Worm (Caenorhabditis elegans) whole organism, L2 larva: ENCODE results near the gene F42A10.5.

Source experiments
- C34F6.9 ChIP-seq: fragments of 150-350 bp; optimal IDR thresholded peaks from 2 replicates; lab custom pipeline; 2014; ENCODE audit warnings: missing biosample characterization, missing genetic modification characterization
- F13H6.1 ChIP-seq: sonication (generic microtip); optimal IDR thresholded peaks from 2 replicates; lab custom pipeline; 2016; ENCODE audit warnings: missing genetic modification characterization, missing compliant biosample characterization
- R02D3.7 ChIP-seq: fragments of 150-350 bp; optimal IDR thresholded peaks from 2 replicates; lab custom pipeline; 2014; ENCODE audit warnings: missing biosample characterization, missing genetic modification characterization
- Y55F3AM.14 ChIP-seq: fragments of 200-800 bp; sonication (Bioruptor generic); optimal IDR thresholded peaks from 2 replicates; lab custom pipeline; 2018; ENCODE audit warnings: mild to moderate bottlenecking, missing genetic modification characterization, missing compliant biosample characterization
- ZK546.5 ChIP-seq: sonication (generic microtip); optimal IDR thresholded peaks from 2 replicates; lab custom pipeline; 2017; ENCODE audit warnings: missing biosample characterization, missing genetic modification characterization
- alr-1 ChIP-seq: fragments of 150-350 bp; optimal IDR thresholded peaks from 2 replicates; lab custom pipeline; 2014; ENCODE audit warnings: missing biosample characterization, missing genetic modification characterization
- aly-2 ChIP-seq: fragments of 150-350 bp; optimal IDR thresholded peaks from 2 replicates; lab custom pipeline; 2014; ENCODE audit warnings: missing biosample characterization, missing genetic modification characterization
- ama-1 ChIP-seq: fragments of 150-350 bp; optimal IDR thresholded peaks from 2 replicates; lab custom pipeline; 2018; ENCODE audit warnings: inconsistent platforms
- blmp-1 ChIP-seq: sonication (generic microtip); optimal IDR thresholded peaks from 2 replicates; lab custom pipeline; 2017; ENCODE audit warnings: missing genetic modification characterization, mild to moderate bottlenecking, missing compliant biosample characterization, antibody characterized with exemption, moderate library complexity; ENCODE audit not compliant: insufficient read depth
- ceh-16 ChIP-seq: fragments of 150-350 bp; optimal IDR thresholded peaks from 2 replicates; lab custom pipeline; 2014; ENCODE audit warnings: missing biosample characterization, missing genetic modification characterization
- ceh-82 ChIP-seq: fragments of 150-350 bp; optimal IDR thresholded peaks from 2 replicates; lab custom pipeline; 2014; ENCODE audit warnings: missing biosample characterization, missing genetic modification characterization
- crh-2 ChIP-seq: sonication (generic microtip); optimal IDR thresholded peaks from 2 replicates; lab custom pipeline; 2017; ENCODE audit warnings: missing biosample characterization, missing genetic modification characterization
- dmd-4 ChIP-seq: sonication (generic microtip); optimal IDR thresholded peaks from 2 replicates; lab custom pipeline; 2017; ENCODE audit warnings: missing biosample characterization, missing genetic modification characterization
- egl-27 ChIP-seq: sonication (generic microtip); optimal IDR thresholded peaks from 3 replicates; lab custom pipeline; 2017; ENCODE audit warnings: missing biosample characterization, missing genetic modification reagents, missing genetic modification characterization
- elt-1 ChIP-seq: fragments of 150-350 bp; optimal IDR thresholded peaks from 2 replicates; lab custom pipeline; 2014; ENCODE audit warnings: missing biosample characterization, missing genetic modification characterization
- elt-3 ChIP-seq: sonication (generic microtip); optimal IDR thresholded peaks from 2 replicates; lab custom pipeline; 2017; ENCODE audit warnings: missing biosample characterization, missing genetic modification characterization
- fos-1 ChIP-seq: fragments of 150-350 bp; optimal IDR thresholded peaks from 2 replicates; lab custom pipeline; 2014; ENCODE audit warnings: missing biosample characterization, missing genetic modification characterization
- gmeb-1 ChIP-seq: fragments of 150-350 bp; optimal IDR thresholded peaks from 2 replicates; lab custom pipeline; 2014; ENCODE audit warnings: missing biosample characterization, missing genetic modification characterization
- lin-11 ChIP-seq: fragments of 150-350 bp; sonication (generic microtip); optimal IDR thresholded peaks from 2 replicates; lab custom pipeline; 2014; ENCODE audit warnings: missing biosample characterization, missing genetic modification characterization, inconsistent platforms, mixed read lengths
- lin-13 ChIP-seq: fragments of 150-350 bp; optimal IDR thresholded peaks from 2 replicates; lab custom pipeline; 2014; ENCODE audit warnings: missing biosample characterization, missing genetic modification reagents, missing genetic modification characterization
- lin-39 ChIP-seq: fragments of 150-350 bp; optimal IDR thresholded peaks from 2 replicates; lab custom pipeline; 2014; ENCODE audit warnings: missing biosample characterization, missing genetic modification reagents, missing genetic modification characterization
- lsy-2 ChIP-seq, 2 experiments: fragments of 150-350 bp in 1 of 2; sonication (generic microtip) in 1 of 2; optimal IDR thresholded peaks; 2 replicates each; lab custom pipeline; 2014 to 2017; ENCODE audit warnings: missing biosample characterization in 2 of 2, missing genetic modification characterization in 2 of 2
- mab-5 ChIP-seq: fragments of 150-350 bp; optimal IDR thresholded peaks from 2 replicates; lab custom pipeline; 2014; ENCODE audit warnings: missing biosample characterization, missing genetic modification characterization
- mbf-1 ChIP-seq: sonication (generic microtip); optimal IDR thresholded peaks from 2 replicates; lab custom pipeline; 2017; ENCODE audit warnings: missing biosample characterization, missing genetic modification characterization
- mdl-1 ChIP-seq, 2 experiments: fragments of 150-350 bp in 1 of 2; sonication (generic microtip) in 1 of 2; optimal IDR thresholded peaks; 2 replicates each; lab custom pipeline; 2017; ENCODE audit warnings: missing biosample characterization in 2 of 2, missing genetic modification characterization in 2 of 2
- nhr-10 ChIP-seq: sonication (generic microtip); optimal IDR thresholded peaks from 2 replicates; lab custom pipeline; 2017; ENCODE audit warnings: missing biosample characterization, missing genetic modification characterization
- nhr-11 ChIP-seq: fragments of 150-350 bp; optimal IDR thresholded peaks from 2 replicates; lab custom pipeline; 2014; ENCODE audit warnings: missing biosample characterization, missing genetic modification characterization
- nhr-12 ChIP-seq: fragments of 150-350 bp; optimal IDR thresholded peaks from 2 replicates; lab custom pipeline; 2014; ENCODE audit warnings: missing biosample characterization, missing genetic modification characterization
- nhr-129 ChIP-seq: fragments of 150-350 bp; optimal IDR thresholded peaks from 2 replicates; lab custom pipeline; 2014; ENCODE audit warnings: missing biosample characterization, missing genetic modification characterization
- nhr-21 ChIP-seq: fragments of 150-350 bp; optimal IDR thresholded peaks from 2 replicates; lab custom pipeline; 2014; ENCODE audit warnings: missing biosample characterization, missing genetic modification characterization
- nhr-23 ChIP-seq: fragments of 150-350 bp; optimal IDR thresholded peaks from 2 replicates; lab custom pipeline; 2014; ENCODE audit warnings: missing biosample characterization, missing genetic modification reagents, missing genetic modification characterization
- nhr-237 ChIP-seq: fragments of 150-350 bp; optimal IDR thresholded peaks from 2 replicates; lab custom pipeline; 2014; ENCODE audit warnings: missing biosample characterization, missing genetic modification characterization
- nhr-25 ChIP-seq: fragments of 150-350 bp; sonication (generic microtip); optimal IDR thresholded peaks from 3 replicates; lab custom pipeline; 2014; ENCODE audit warnings: missing biosample characterization, missing genetic modification characterization
- nhr-6 ChIP-seq: fragments of 150-350 bp; optimal IDR thresholded peaks from 2 replicates; lab custom pipeline; 2014; ENCODE audit warnings: missing biosample characterization, missing genetic modification characterization
- nhr-77 ChIP-seq: fragments of 150-350 bp; optimal IDR thresholded peaks from 2 replicates; lab custom pipeline; 2014; ENCODE audit warnings: missing biosample characterization, missing genetic modification characterization
- peb-1 ChIP-seq: fragments of 150-350 bp; optimal IDR thresholded peaks from 2 replicates; lab custom pipeline; 2014; ENCODE audit warnings: missing biosample characterization, missing genetic modification characterization
- sem-4 ChIP-seq: fragments of 150-350 bp; optimal IDR thresholded peaks from 2 replicates; lab custom pipeline; 2014; ENCODE audit warnings: missing biosample characterization, missing genetic modification reagents, missing genetic modification characterization
- skn-1 ChIP-seq: sonication (generic microtip); optimal IDR thresholded peaks from 2 replicates; lab custom pipeline; 2017; ENCODE audit warnings: missing biosample characterization, missing genetic modification characterization
- sma-3 ChIP-seq: sonication (generic microtip); optimal IDR thresholded peaks from 2 replicates; lab custom pipeline; 2016; ENCODE audit warnings: missing genetic modification reagents, missing genetic modification characterization, missing compliant biosample characterization
- sma-9 ChIP-seq, 2 experiments: fragments of 150-350 bp in 1 of 2; sonication (generic microtip) in 1 of 2; optimal IDR thresholded peaks; 2 replicates each; lab custom pipeline; 2014 to 2016; ENCODE audit warnings: missing genetic modification characterization in 2 of 2, mild to moderate bottlenecking in 1 of 2, missing biosample characterization in 1 of 2, missing compliant biosample characterization in 1 of 2, missing genetic modification reagents in 1 of 2, moderate library complexity in 1 of 2
- snpc-4 ChIP-seq: fragments of 150-350 bp; optimal IDR thresholded peaks from 2 replicates; lab custom pipeline; 2014; ENCODE audit warnings: missing biosample characterization, missing genetic modification characterization
- unc-39 ChIP-seq: fragments of 150-350 bp; optimal IDR thresholded peaks from 2 replicates; lab custom pipeline; 2014; ENCODE audit warnings: missing biosample characterization, missing genetic modification characterization
- unc-55 ChIP-seq: fragments of 150-350 bp; sonication (generic microtip); optimal IDR thresholded peaks from 3 replicates; lab custom pipeline; 2014; ENCODE audit warnings: missing biosample characterization, missing genetic modification reagents, missing genetic modification characterization
- unc-62 ChIP-seq: fragments of 150-350 bp; optimal IDR thresholded peaks from 2 replicates; lab custom pipeline; 2014; ENCODE audit warnings: missing biosample characterization, missing genetic modification reagents, missing genetic modification characterization
- zag-1 ChIP-seq: fragments of 150-350 bp; optimal IDR thresholded peaks from 2 replicates; lab custom pipeline; 2014; ENCODE audit warnings: missing biosample characterization, missing genetic modification characterization
- ztf-1 ChIP-seq: fragments of 200-800 bp; sonication (Bioruptor generic); conservative IDR thresholded peaks from 2 replicates; pipeline ENCODE4 v1.3.6; 2022; ENCODE audit warnings: missing genetic modification characterization, missing compliant biosample characterization
- ztf-11 ChIP-seq: sonication (generic microtip); optimal IDR thresholded peaks from 2 replicates; lab custom pipeline; 2017; ENCODE audit warnings: missing biosample characterization, missing genetic modification characterization
- ztf-4 ChIP-seq: fragments of 150-350 bp; optimal IDR thresholded peaks from 2 replicates; lab custom pipeline; 2014; ENCODE audit warnings: missing biosample characterization, missing genetic modification characterization

Gene F42A10.5

ce11 chrIII:6137431-6137830 is 35.8 kb downstream of the F42A10.5 start (continued):
- no peak for TF ChIP-seq sma-3
- TF ChIP-seq nhr-77 (tag; lab: Kevin White, UChicago): no peak
- peak; percentile 53 for TF ChIP-seq egl-27 (tag; lab: Kevin White, UChicago)
- no peak for TF ChIP-seq nhr-23 (tag; lab: Kevin White, UChicago)
- TF ChIP-seq nhr-11 (tag; lab: Kevin White, UChicago): no peak
- TF ChIP-seq skn-1: no peak
- TF ChIP-seq aly-2: no peak
- no peak for TF ChIP-seq mbf-1 (tag; lab: Kevin White, UChicago)
- TF ChIP-seq lin-39: no peak

- TF ChIP-seq nhr-25 (tag; lab: Kevin White, UChicago) (no peak), sma-9 (GFP tag; optimal IDR thresholded peaks at IDR 0.05; lab: Kevin White, UChicago) (no peak), sma-9 (tag; optimal IDR thresholded peaks at IDR 0.05; lab: Kevin White, UChicago) (no peak), lsy-2 (tag; optimal IDR thresholded peaks at IDR 0.05; lab: Kevin White, UChicago) (peak in 1 of 2 experiments; percentile 9)
These were observed 37.1 kb downstream of the F42A10.5 start, which contains the start of gene mvk-1 for ce11 chrIII:6136178-6136577. TSS of gene mvk-1 (minus strand) at chrIII:6136278.

DNA sequence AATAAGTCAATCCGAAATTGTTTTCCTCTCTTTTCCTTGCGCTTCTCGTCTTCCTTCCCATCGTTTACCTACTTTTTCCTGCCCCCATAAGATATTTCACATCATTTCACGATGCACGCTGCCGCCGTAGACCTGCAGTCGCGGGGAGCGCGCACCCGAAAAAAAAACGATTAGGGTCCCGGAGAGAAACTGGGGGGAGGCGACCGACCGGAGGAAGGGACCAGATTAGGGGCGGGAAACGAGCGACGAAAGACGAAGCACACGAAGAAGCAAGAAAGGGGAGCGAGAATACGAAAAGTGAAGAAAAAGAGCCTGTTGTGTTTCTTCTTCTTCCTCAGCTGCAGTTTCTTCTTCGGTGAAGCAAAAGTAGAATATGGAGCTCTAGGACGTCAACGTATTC is 38.1 kb downstream of the F42A10.5 start:
- TF ChIP-seq unc-55 (GFP tag; lab: Kevin White, UChicago) (peak; percentile 2), lin-11 (no peak), ztf-11 (tag; lab: Kevin White, UChicago) (no peak), snpc-4 (tag; lab: Kevin White, UChicago) (peak; percentile 45), nhr-237 (tag; lab: Kevin White, UChicago) (no peak), mdl-1 (tag; optimal IDR thresholded peaks at IDR 0.05; lab: Kevin White, UChicago) (no peak), crh-2 (no peak), skn-1 (no peak), unc-39 (tag; lab: Kevin White, UChicago) (no peak), aly-2 (no peak), F13H6.1 (tag; lab: Kevin White, UChicago) (peak; percentile 59), lsy-2 (tag; optimal IDR thresholded peaks at IDR 0.05; lab: Kevin White, UChicago) (no peak), sma-9 (GFP tag; optimal IDR thresholded peaks at IDR 0.05; lab: Kevin White, UChicago) (no peak), sma-9 (tag; optimal IDR thresholded peaks at IDR 0.05; lab: Kevin White, UChicago) (no peak), nhr-21 (tag; lab: Kevin White, UChicago) (no peak), lin-39 (no peak), blmp-1 (tag; lab: Kevin White, UChicago) (no peak), nhr-10 (tag; lab: Kevin White, UChicago) (no peak), dmd-4 (no peak), nhr-12 (tag; lab: Kevin White, UChicago) (no peak), peb-1 (tag; lab: Kevin White, UChicago) (no peak), ZK546.5 (no peak), zag-1 (tag; lab: Kevin White, UChicago) (no peak), mbf-1 (tag; lab: Kevin White, UChicago) (no peak), mab-5 (tag; lab: Kevin White, UChicago) (no peak), ztf-4 (tag; lab: Kevin White, UChicago) (no peak), sma-3 (no peak), ceh-16 (tag; lab: Kevin White, UChicago) (no peak), nhr-77 (tag; lab: Kevin White, UChicago) (no peak), ceh-82 (tag; lab: Kevin White, UChicago) (no peak), Y55F3AM.14 (GFP tag; lab: Kevin White, UChicago) (peak; percentile 19), ztf-1 (GFP tag; lab: Robert Waterston, UW) (no peak), elt-3 (tag; lab: Kevin White, UChicago) (no peak), lin-13 (no peak), nhr-129 (tag; lab: Kevin White, UChicago) (no peak), egl-27 (tag; lab: Kevin White, UChicago) (peak; percentile 4), elt-1 (tag; lab: Kevin White, UChicago) (no peak), fos-1 (tag; lab: Kevin White, UChicago) (no peak), gmeb-1 (tag; lab: Kevin White, UChicago) (no peak), C34F6.9 (tag; lab: Kevin White, UChicago) (peak; percentile 10), sem-4 (peak; percentile 27), ama-1 (lab: Kevin White, UChicago) (no peak), R02D3.7 (tag; lab: Kevin White, UChicago) (no peak), unc-62 (GFP tag; lab: Kevin White, UChicago) (no peak), nhr-25 (tag; lab: Kevin White, UChicago) (no peak), nhr-11 (tag; lab: Kevin White, UChicago) (no peak), nhr-6 (tag; lab: Kevin White, UChicago) (no peak), nhr-23 (tag; lab: Kevin White, UChicago) (no peak), alr-1 (tag; lab: Kevin White, UChicago) (no peak)
